Worm (Caenorhabditis elegans) whole organism, L4 larva: ENCODE data around the gene pbo-6.

Experiments used
- F37D6.2 ChIP-seq: sonication (generic microtip); optimal IDR thresholded peaks from 2 replicates; lab custom pipeline; 2016; ENCODE audit warnings: mild to moderate bottlenecking, missing genetic modification characterization, missing compliant biosample characterization
- Y75B8A.6 ChIP-seq: fragments of 200-800 bp; sonication (Bioruptor generic); IDR thresholded peaks from 2 replicates; pipeline ENCODE4 v1.3.6; 2022; ENCODE audit warnings: missing genetic modification reagents, missing genetic modification characterization, missing compliant biosample characterization
- ZK546.5 ChIP-seq, 2 experiments: sonication (generic microtip); optimal IDR thresholded peaks; 2 replicates each; lab custom pipeline; 2017; ENCODE audit warnings: missing biosample characterization in 2 of 2, missing genetic modification characterization in 2 of 2
- ces-1 ChIP-seq: fragments of 150-350 bp; sonication (generic microtip); optimal IDR thresholded peaks from 4 replicates; lab custom pipeline; 2014; ENCODE audit warnings: missing biosample characterization, missing genetic modification reagents, missing genetic modification characterization
- daf-16 ChIP-seq, 3 experiments: sonication (generic microtip); optimal IDR thresholded peaks; 2 replicates each; lab custom pipeline; 2016 to 2017; ENCODE audit warnings: missing genetic modification characterization in 3 of 3, missing genetic modification reagents in 3 of 3, mild to moderate bottlenecking in 2 of 3, missing compliant biosample characterization in 2 of 3, missing biosample characterization in 1 of 3, moderate library complexity in 1 of 3
- egl-43 ChIP-seq: fragments of 200-800 bp; sonication (Bioruptor generic); IDR thresholded peaks from 2 replicates; pipeline ENCODE4 v1.3.6; 2022; ENCODE audit warnings: missing genetic modification reagents, missing genetic modification characterization, missing compliant biosample characterization
- mep-1 ChIP-seq: fragments of 150-350 bp; sonication (generic microtip); optimal IDR thresholded peaks from 3 replicates; lab custom pipeline; 2014; ENCODE audit warnings: missing biosample characterization, missing genetic modification characterization
- nhr-11 ChIP-seq: fragments of 150-350 bp; optimal IDR thresholded peaks from 2 replicates; lab custom pipeline; 2014; ENCODE audit warnings: missing biosample characterization, missing genetic modification characterization
- nhr-237 ChIP-seq: sonication (generic microtip); optimal IDR thresholded peaks from 2 replicates; lab custom pipeline; 2017; ENCODE audit warnings: missing biosample characterization, missing genetic modification characterization
- nhr-76 ChIP-seq: fragments of 150-350 bp; optimal IDR thresholded peaks from 2 replicates; lab custom pipeline; 2014; ENCODE audit warnings: missing biosample characterization, missing genetic modification characterization
- pha-4 ChIP-seq, 2 experiments: fragments of 150-350 bp in 1 of 2; fragments of 200-800 bp in 1 of 2; sonication (Bioruptor generic) in 1 of 2; IDR thresholded peaks in 1 of 2; optimal IDR thresholded peaks in 1 of 2; 2 replicates each; pipeline versions ENCODE4 v1.3.6 to Lab custom; 2014 to 2022; ENCODE audit warnings: missing genetic modification characterization in 2 of 2, missing genetic modification reagents in 2 of 2, missing biosample characterization in 1 of 2, missing compliant biosample characterization in 1 of 2
- php-3 ChIP-seq: fragments of 200-800 bp; sonication (Bioruptor generic); IDR thresholded peaks from 2 replicates; pipeline ENCODE4 v1.3.6; 2022; ENCODE audit warnings: missing genetic modification reagents, missing genetic modification characterization, missing compliant biosample characterization
- snpc-4 ChIP-seq: fragments of 150-350 bp; optimal IDR thresholded peaks from 2 replicates; lab custom pipeline; 2014; ENCODE audit warnings: missing biosample characterization, missing genetic modification characterization
- ztf-11 ChIP-seq: fragments of 150-350 bp; optimal IDR thresholded peaks from 2 replicates; lab custom pipeline; 2014; ENCODE audit warnings: missing biosample characterization, missing genetic modification characterization

DNA sequence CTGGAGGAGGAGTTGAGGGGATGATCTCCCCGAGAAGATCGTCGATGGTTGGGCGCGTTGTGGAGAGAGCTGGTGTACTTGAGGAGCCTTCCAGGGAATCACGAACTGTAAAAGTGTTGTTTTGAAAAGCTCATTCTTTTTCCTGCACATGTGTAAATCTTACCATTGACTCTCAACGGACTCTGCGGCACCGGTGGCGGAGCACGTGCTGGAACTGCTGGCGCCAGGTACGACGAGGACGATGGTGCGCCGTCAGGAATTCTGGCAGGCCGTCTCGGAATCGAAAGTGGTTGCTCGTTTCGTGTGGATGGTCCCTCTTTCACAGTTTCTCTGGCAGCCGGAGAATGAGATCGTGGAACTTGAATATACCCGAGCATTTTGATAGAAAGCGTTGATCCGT is 44.5 kb upstream of the pbo-6 start:
- TF ChIP-seq nhr-76 (no peak), egl-43 (no peak), F37D6.2 (tag; lab: Kevin White, UChicago) (no peak), pha-4 (GFP tag; IDR thresholded peaks at IDR 0.05; lab: Robert Waterston, UW) (no peak), pha-4 (tag; optimal IDR thresholded peaks at IDR 0.05; lab: Kevin White, UChicago) (no peak), nhr-11 (tag; lab: Kevin White, UChicago) (no peak), Y75B8A.6 (GFP tag; lab: Robert Waterston, UW) (no peak), ztf-11 (tag; lab: Kevin White, UChicago) (no peak), nhr-237 (tag; lab: Kevin White, UChicago) (no peak), ces-1 (GFP tag; lab: Kevin White, UChicago) (no peak), snpc-4 (tag; lab: Kevin White, UChicago) (no peak), ZK546.5 (tag; optimal IDR thresholded peaks at IDR 0.05; lab: Kevin White, UChicago) (no peak), mep-1 (tag; lab: Kevin White, UChicago) (no peak), daf-16 (GFP tag; optimal IDR thresholded peaks at IDR 0.05; lab: Kevin White, UChicago) (no peak), daf-16 (tag; optimal IDR thresholded peaks at IDR 0.05; lab: Kevin White, UChicago) (no peak), php-3 (GFP tag; lab: Robert Waterston, UW) (no peak)
